Worm (Caenorhabditis elegans): ENCODE measurements around the gene Y46G5A.36.

DNA sequence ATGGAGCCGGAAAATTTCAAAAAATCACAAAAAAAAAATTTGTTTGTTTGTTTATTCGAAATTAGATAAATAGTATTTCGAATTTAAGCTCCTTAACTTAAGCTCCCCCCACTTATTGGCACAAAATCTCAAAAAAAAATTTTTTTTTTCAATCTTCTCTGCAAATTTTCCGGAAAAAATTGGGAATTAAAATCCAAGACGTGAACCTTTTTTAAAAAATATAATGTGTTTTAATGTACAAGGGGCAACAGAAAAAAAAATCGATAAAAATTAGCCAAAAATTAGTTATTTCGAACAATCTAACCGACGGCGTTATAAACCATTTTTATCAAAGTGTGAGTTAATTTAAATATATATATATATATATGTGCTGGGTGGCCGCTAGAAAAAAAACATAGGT is 49.1 kb upstream of the Y46G5A.36 start, which contains the start of gene Y46G5A.14:
- TF ChIP-seq lin-11 (tag; optimal IDR thresholded peaks at IDR 0.05) (no peak), pha-4 (tag; optimal IDR thresholded peaks at IDR 0.05) (no peak), ceh-14 (tag; optimal IDR thresholded peaks at IDR 0.05) (no peak), hlh-13 (GFP tag; optimal IDR thresholded peaks at IDR 0.05) (no peak), ceh-45 (GFP tag; IDR thresholded peaks at IDR 0.05) (no peak), ref-2 (tag; optimal IDR thresholded peaks at IDR 0.05) (no peak), sox-2 (GFP tag; IDR thresholded peaks at IDR 0.05) (no peak), dve-1 (tag; optimal IDR thresholded peaks at IDR 0.05) (no peak)
